Fruit fly (Drosophila melanogaster) whole organism, embryonic: Measurements from ENCODE around the gene CG13896.

ENCODE experiments used
- B-H2 ChIP-seq: fragments of 200-800 bp; sonication (Bioruptor generic); optimal IDR thresholded peaks from 2 replicates; lab custom pipeline; 2018; ENCODE audit warnings: missing biosample characterization, mild to moderate bottlenecking, missing genetic modification characterization
- Blimp-1 ChIP-seq: fragments of 200-800 bp; sonication (Bioruptor generic); optimal IDR thresholded peaks from 3 replicates; lab custom pipeline; 2018; ENCODE audit warnings: missing biosample characterization, missing genetic modification characterization, mild to moderate bottlenecking, moderate library complexity, missing genetic modification reagents
- CG10462 ChIP-seq: fragments of 200-800 bp; sonication (Bioruptor generic); optimal IDR thresholded peaks from 2 replicates; lab custom pipeline; 2016; ENCODE audit warnings: missing biosample characterization, missing genetic modification characterization
- CG11085 ChIP-seq: fragments of 200-800 bp; sonication (Bioruptor generic); IDR thresholded peaks from 2 replicates; pipeline ENCODE4 v1.3.6; 2022; ENCODE audit warnings: missing biosample characterization, missing genetic modification characterization
- CG12769 ChIP-seq: fragments of 200-800 bp; sonication (Bioruptor generic); optimal IDR thresholded peaks from 2 replicates; lab custom pipeline; 2019; ENCODE audit warnings: missing biosample characterization, mild to moderate bottlenecking, missing genetic modification characterization, moderate library complexity
- CG14441 ChIP-seq: fragments of 200-800 bp; sonication (Bioruptor generic); IDR thresholded peaks from 2 replicates; pipeline ENCODE4 v1.3.6; 2022; ENCODE audit warnings: missing biosample characterization, missing genetic modification characterization
- CG15479 ChIP-seq: fragments of 200-800 bp; sonication (Bioruptor generic); optimal IDR thresholded peaks from 3 replicates; lab custom pipeline; 2019; ENCODE audit warnings: missing biosample characterization, mild to moderate bottlenecking, missing genetic modification characterization, moderate library complexity
- CG15514 ChIP-seq: fragments of 200-800 bp; sonication (Bioruptor generic); optimal IDR thresholded peaks from 3 replicates; lab custom pipeline; 2017; ENCODE audit warnings: missing biosample characterization, missing genetic modification characterization, mild to moderate bottlenecking, moderate library complexity, missing genetic modification reagents
- CG17568 ChIP-seq: fragments of 200-800 bp; sonication (Bioruptor generic); optimal IDR thresholded peaks from 2 replicates; lab custom pipeline; 2018; ENCODE audit warnings: missing biosample characterization, mild to moderate bottlenecking, missing genetic modification characterization, moderate library complexity
- CG17802 ChIP-seq: fragments of 200-800 bp; sonication (Bioruptor generic); optimal IDR thresholded peaks from 2 replicates; lab custom pipeline; 2018; ENCODE audit warnings: missing biosample characterization, mild to moderate bottlenecking, missing genetic modification characterization, moderate library complexity
- CG2116 ChIP-seq: fragments of 200-800 bp; sonication (Bioruptor generic); optimal IDR thresholded peaks from 3 replicates; lab custom pipeline; 2018; ENCODE audit warnings: missing biosample characterization, mild to moderate bottlenecking, missing genetic modification characterization
- CG30431 ChIP-seq: fragments of 200-800 bp; sonication (Bioruptor generic); optimal IDR thresholded peaks from 2 replicates; lab custom pipeline; 2017; ENCODE audit warnings: missing biosample characterization, missing genetic modification characterization
- CG4328 ChIP-seq: fragments of 200-800 bp; sonication (Bioruptor generic); optimal IDR thresholded peaks from 3 replicates; lab custom pipeline; 2017; ENCODE audit warnings: missing biosample characterization, missing genetic modification reagents, missing genetic modification characterization
- CG4707 ChIP-seq: fragments of 200-800 bp; sonication (Bioruptor generic); optimal IDR thresholded peaks from 2 replicates; lab custom pipeline; 2018; ENCODE audit warnings: missing biosample characterization, mild to moderate bottlenecking, missing genetic modification characterization, moderate library complexity
- CG6683 ChIP-seq: fragments of 200-800 bp; sonication (Bioruptor generic); optimal IDR thresholded peaks from 2 replicates; lab custom pipeline; 2017; ENCODE audit warnings: missing biosample characterization, mild to moderate bottlenecking, missing genetic modification characterization, missing genetic modification reagents
- CG7271 ChIP-seq: fragments of 200-800 bp; sonication (Bioruptor generic); optimal IDR thresholded peaks from 2 replicates; lab custom pipeline; 2018; ENCODE audit warnings: missing biosample characterization, mild to moderate bottlenecking, missing genetic modification characterization, moderate library complexity
- CG7963 ChIP-seq: fragments of 200-800 bp; sonication (Bioruptor generic); IDR thresholded peaks from 3 replicates; pipeline ENCODE4 v1.3.6; 2022; ENCODE audit warnings: missing biosample characterization, missing genetic modification characterization; ENCODE audit not compliant: partially characterized antibody
- CG8388 ChIP-seq: fragments of 200-800 bp; sonication (Bioruptor generic); optimal IDR thresholded peaks from 2 replicates; lab custom pipeline; 2019; ENCODE audit warnings: missing biosample characterization, mild to moderate bottlenecking, missing genetic modification characterization, moderate library complexity
- Camta ChIP-seq: fragments of 200-800 bp; sonication (Bioruptor generic); optimal IDR thresholded peaks from 2 replicates; lab custom pipeline; 2016; ENCODE audit warnings: missing biosample characterization, missing genetic modification characterization
- Dbx ChIP-seq: fragments of 200-800 bp; sonication (Bioruptor generic); IDR thresholded peaks from 3 replicates; pipeline ENCODE4 v1.3.6; 2022; ENCODE audit warnings: missing biosample characterization, missing genetic modification characterization
- E2f1 ChIP-seq: fragments of 200-800 bp; sonication (Bioruptor generic); IDR thresholded peaks from 2 replicates; pipeline ENCODE4 v1.3.6; 2022; ENCODE audit warnings: missing biosample characterization, missing genetic modification characterization
- Ets65A ChIP-seq: fragments of 200-800 bp; sonication (Bioruptor generic); peaks from one replicate; lab custom pipeline; 2016; ENCODE audit warnings: missing biosample characterization, missing genetic modification characterization
- Fer1 ChIP-seq: fragments of 200-800 bp; sonication (Bioruptor generic); optimal IDR thresholded peaks from 2 replicates; lab custom pipeline; 2017; ENCODE audit warnings: missing biosample characterization, mild to moderate bottlenecking, missing genetic modification characterization
- GATAe ChIP-seq: fragments of 200-800 bp; sonication (Bioruptor generic); conservative IDR thresholded peaks from 2 replicates; pipeline ENCODE4 v1.3.6; 2022; ENCODE audit warnings: missing biosample characterization, missing genetic modification characterization
- HLHmδ ChIP-seq: fragments of 200-800 bp; sonication (Bioruptor generic); optimal IDR thresholded peaks from 2 replicates; lab custom pipeline; 2018; ENCODE audit warnings: missing biosample characterization, mild to moderate bottlenecking, missing genetic modification characterization, moderate library complexity
- Med ChIP-seq: fragments of 200-800 bp; sonication (Bioruptor generic); peaks from one replicate; lab custom pipeline; 2016; ENCODE audit warnings: missing biosample characterization, missing genetic modification characterization, mild to moderate bottlenecking, inconsistent platforms, moderate library complexity
- Myb ChIP-seq: fragments of 200-800 bp; sonication (Bioruptor generic); optimal IDR thresholded peaks from 2 replicates; lab custom pipeline; 2016; ENCODE audit warnings: missing biosample characterization, missing genetic modification characterization
- NFAT ChIP-seq: fragments of 200-800 bp; sonication (Bioruptor generic); IDR thresholded peaks from 2 replicates; pipeline ENCODE4 v1.3.6; 2022; ENCODE audit warnings: missing biosample characterization, missing genetic modification characterization
- Optix ChIP-seq: fragments of 200-800 bp; sonication (Bioruptor generic); IDR thresholded peaks from 3 replicates; pipeline ENCODE4 v1.3.6; 2022; ENCODE audit warnings: missing biosample characterization, missing genetic modification characterization
- ap ChIP-seq: fragments of 200-800 bp; sonication (Bioruptor generic); IDR thresholded peaks from 2 replicates; pipeline ENCODE4 v1.3.6; 2022; ENCODE audit warnings: missing biosample characterization, missing genetic modification characterization
- corto ChIP-seq: fragments of 200-800 bp; sonication (Bioruptor generic); optimal IDR thresholded peaks from 2 replicates; lab custom pipeline; 2016; ENCODE audit warnings: missing biosample characterization, mild to moderate bottlenecking, missing genetic modification characterization, moderate library complexity
- crol ChIP-seq: fragments of 200-800 bp; sonication (Bioruptor generic); IDR thresholded peaks from 2 replicates; pipeline ENCODE4 v1.3.6; 2022; ENCODE audit warnings: missing biosample characterization, missing genetic modification characterization
- cwo ChIP-seq: fragments of 200-800 bp; sonication (Bioruptor generic); optimal IDR thresholded peaks from 3 replicates; lab custom pipeline; 2017; ENCODE audit warnings: missing biosample characterization, missing genetic modification characterization, mild to moderate bottlenecking, moderate library complexity, missing genetic modification reagents
- da ChIP-seq: fragments of 200-800 bp; sonication (Bioruptor generic); optimal IDR thresholded peaks from 2 replicates; lab custom pipeline; 2016; ENCODE audit warnings: missing biosample characterization, missing genetic modification characterization
- ftz-f1 ChIP-seq: fragments of 200-800 bp; sonication (Bioruptor generic); optimal IDR thresholded peaks from 2 replicates; lab custom pipeline; 2016; ENCODE audit warnings: missing biosample characterization, missing genetic modification characterization
- grau ChIP-seq: fragments of 200-800 bp; optimal IDR thresholded peaks from 3 replicates; lab custom pipeline; 2019; ENCODE audit warnings: missing biosample characterization, mild to moderate bottlenecking, missing genetic modification characterization, moderate library complexity
- gt ChIP-seq: fragments of 200-800 bp; sonication (Bioruptor generic); IDR thresholded peaks from 2 replicates; pipeline ENCODE4 v1.3.6; 2022; ENCODE audit warnings: missing biosample characterization, missing genetic modification characterization
- ind ChIP-seq: fragments of 200-800 bp; sonication (Bioruptor generic); optimal IDR thresholded peaks from 3 replicates; lab custom pipeline; 2016; ENCODE audit warnings: missing biosample characterization, missing genetic modification characterization
- inv ChIP-seq: fragments of 200-800 bp; sonication (Bioruptor generic); IDR thresholded peaks from 2 replicates; pipeline ENCODE4 v1.3.6; 2022; ENCODE audit warnings: missing biosample characterization, missing genetic modification characterization; ENCODE audit not compliant: partially characterized antibody
- lbe ChIP-seq: fragments of 200-800 bp; sonication (Bioruptor generic); optimal IDR thresholded peaks from 2 replicates; lab custom pipeline; 2016; ENCODE audit warnings: missing biosample characterization, mild to moderate bottlenecking, missing genetic modification characterization
- nerfin-1 ChIP-seq: fragments of 200-800 bp; sonication (Bioruptor generic); optimal IDR thresholded peaks from 3 replicates; lab custom pipeline; 2019; ENCODE audit warnings: missing biosample characterization, mild to moderate bottlenecking, missing genetic modification characterization, moderate library complexity
- p53 ChIP-seq: fragments of 200-800 bp; sonication (Bioruptor generic); optimal IDR thresholded peaks from 2 replicates; lab custom pipeline; 2016; ENCODE audit warnings: missing biosample characterization, missing genetic modification characterization
- pho ChIP-seq: fragments of 200-800 bp; sonication (Bioruptor generic); optimal IDR thresholded peaks from 2 replicates; lab custom pipeline; 2016; ENCODE audit warnings: missing biosample characterization, missing genetic modification characterization
- pita ChIP-seq: fragments of 200-800 bp; sonication (Bioruptor generic); optimal IDR thresholded peaks from 2 replicates; lab custom pipeline; 2017; ENCODE audit warnings: missing biosample characterization, mild to moderate bottlenecking, missing genetic modification characterization
- seq ChIP-seq: fragments of 200-800 bp; sonication (Bioruptor generic); IDR thresholded peaks from 2 replicates; pipeline ENCODE4 v1.3.6; 2022; ENCODE audit warnings: missing biosample characterization, missing genetic modification characterization
- slp2 ChIP-seq: fragments of 200-800 bp; sonication (Bioruptor generic); optimal IDR thresholded peaks from 2 replicates; lab custom pipeline; 2016; ENCODE audit warnings: missing biosample characterization, missing genetic modification characterization
- tll ChIP-seq, 2 experiments: fragments of 200-800 bp in 1 of 2; fragments of >200 bp in 1 of 2; sonication (Bioruptor generic) in 1 of 2; optimal IDR thresholded peaks; 2 replicates each; lab custom pipeline; 2017 to 2019; ENCODE audit warnings: missing biosample characterization in 2 of 2, missing genetic modification characterization in 2 of 2, mild to moderate bottlenecking in 1 of 2, moderate library complexity in 1 of 2
- tna ChIP-seq: fragments of 200-800 bp; sonication (Bioruptor generic); IDR thresholded peaks from 2 replicates; pipeline ENCODE4 v1.3.6; 2022; ENCODE audit warnings: missing biosample characterization, missing genetic modification characterization; ENCODE audit not compliant: partially characterized antibody
- tup ChIP-seq: fragments of 200-800 bp; sonication (Bioruptor generic); optimal IDR thresholded peaks from 2 replicates; lab custom pipeline; 2016; ENCODE audit warnings: missing biosample characterization, mild to moderate bottlenecking, missing genetic modification characterization, moderate library complexity
- unpg ChIP-seq: fragments of 200-800 bp; sonication (Bioruptor generic); optimal IDR thresholded peaks from 3 replicates; lab custom pipeline; 2018; ENCODE audit warnings: missing biosample characterization, mild to moderate bottlenecking, missing genetic modification characterization, moderate library complexity

CG13896 gene

DNA sequence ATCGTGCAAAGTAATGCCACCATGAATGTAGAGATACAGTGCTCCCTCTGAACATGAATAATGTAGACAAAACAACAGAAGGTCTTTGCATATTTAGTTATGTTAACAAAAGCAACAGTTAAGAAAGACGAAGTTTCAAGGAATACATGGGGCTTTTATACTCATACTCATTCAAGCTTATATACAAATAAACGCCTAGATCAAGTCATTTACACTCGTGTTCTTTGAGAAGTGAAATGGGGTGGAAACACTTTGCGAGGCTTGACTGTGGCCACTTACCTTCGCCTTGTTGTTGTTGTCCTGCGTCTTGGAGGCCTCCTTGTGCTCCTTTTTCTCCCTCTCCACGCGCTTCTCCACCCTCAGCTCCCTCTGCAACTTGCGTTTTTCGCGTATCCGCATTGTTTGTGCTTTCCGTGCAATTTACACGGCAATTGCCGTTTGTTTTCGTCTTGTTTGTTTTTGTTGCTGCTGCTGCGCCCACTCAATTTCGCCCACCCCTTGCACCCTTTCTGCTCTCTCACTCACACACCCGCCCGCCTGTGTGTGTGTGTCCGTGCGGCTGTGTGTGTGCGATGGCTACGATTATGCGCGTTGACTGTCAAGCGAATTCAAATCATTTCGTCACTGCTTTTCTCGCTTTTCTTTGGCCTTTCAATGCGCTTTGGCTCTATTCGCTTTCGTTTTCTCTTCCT is 26.8 kb downstream of the CG13896 start (continued):
- no peak for TF ChIP-seq p53 (GFP tag; lab: Kevin White, UChicago)
- no peak for TF ChIP-seq CG4707 (GFP tag; lab: Kevin White, UChicago)
- no peak for TF ChIP-seq ftz-f1 (GFP tag; lab: Kevin White, UChicago)
- no peak for TF ChIP-seq CG15514 (GFP tag; lab: Kevin White, UChicago)
- peak; percentile 77 for TF ChIP-seq crol (GFP tag; lab: Robert Waterston, UW)
- no peak for TF ChIP-seq slp2 (GFP tag; lab: Kevin White, UChicago)
- no peak for TF ChIP-seq CG6683 (GFP tag; lab: Kevin White, UChicago)
- TF ChIP-seq grau (tag; lab: Kevin White, UChicago): peak; percentile 86
- TF ChIP-seq NFAT: no peak
- no peak for TF ChIP-seq CG7271 (tag; lab: Kevin White, UChicago)
- no peak for TF ChIP-seq unpg
- no peak for TF ChIP-seq ap (GFP tag; lab: Robert Waterston, UW)
- no peak for TF ChIP-seq CG4328 (GFP tag; lab: Kevin White, UChicago)
- peak; percentile 5 for TF ChIP-seq Myb (GFP tag; lab: Kevin White, UChicago)
- TF ChIP-seq CG2116 (GFP tag; lab: Kevin White, UChicago): no peak
- no peak for TF ChIP-seq pita (GFP tag; lab: Kevin White, UChicago)
- no peak for TF ChIP-seq CG11085
- no peak for TF ChIP-seq ind (GFP tag; lab: Kevin White, UChicago)
- no peak for TF ChIP-seq Blimp-1 (GFP tag; lab: Kevin White, UChicago)
- TF ChIP-seq lbe (GFP tag; lab: Kevin White, UChicago): no peak
- peak; percentile 71 for TF ChIP-seq Ets65A (GFP tag; lab: Kevin White, UChicago)
- no peak for TF ChIP-seq CG12769 (tag; lab: Kevin White, UChicago)
- no peak for TF ChIP-seq tup (GFP tag; lab: Kevin White, UChicago)
- no peak for TF ChIP-seq CG14441
- no peak for TF ChIP-seq Dbx (GFP tag; lab: Robert Waterston, UW)
- TF ChIP-seq nerfin-1 (tag; lab: Kevin White, UChicago): no peak
- TF ChIP-seq corto: no peak
- TF ChIP-seq B-H2 (GFP tag; lab: Kevin White, UChicago): no peak
- TF ChIP-seq Optix (GFP tag; lab: Robert Waterston, UW): no peak
- TF ChIP-seq CG8388 (GFP tag; lab: Kevin White, UChicago): no peak
- TF ChIP-seq Camta (GFP tag; lab: Kevin White, UChicago): no peak
- no peak for TF ChIP-seq da
- no peak for TF ChIP-seq tna (GFP tag; lab: Robert Waterston, UW)
- no peak for TF ChIP-seq CG7963 (GFP tag; lab: Robert Waterston, UW)
- peak in 1 of 2 experiments; percentile 33 for TF ChIP-seq tll (GFP tag; optimal IDR thresholded peaks at IDR 0.05; lab: Kevin White, UChicago)
- 0 out of 2 replicates have a peak, but pooled peaks have one; percentile 9 for TF ChIP-seq GATAe (GFP tag; lab: Robert Waterston, UW)
- no peak for TF ChIP-seq Fer1 (GFP tag; lab: Kevin White, UChicago)
- TF ChIP-seq seq (GFP tag; lab: Robert Waterston, UW): no peak
- TF ChIP-seq pho: no peak
- TF ChIP-seq CG30431 (GFP tag; lab: Kevin White, UChicago): no peak
- no peak for TF ChIP-seq HLHmδ (GFP tag; lab: Kevin White, UChicago)
- no peak for TF ChIP-seq cwo (GFP tag; lab: Kevin White, UChicago)
- TF ChIP-seq Med (GFP tag; lab: Kevin White, UChicago): peak; percentile 7
- TF ChIP-seq E2f1: no peak
- TF ChIP-seq CG17568: no peak
- no peak for TF ChIP-seq gt
- TF ChIP-seq CG17802 (tag; lab: Kevin White, UChicago): no peak
- no peak for TF ChIP-seq CG10462 (GFP tag; lab: Kevin White, UChicago)
- no peak for TF ChIP-seq inv (GFP tag; lab: Robert Waterston, UW)
- TF ChIP-seq CG15479 (GFP tag; lab: Kevin White, UChicago): no peak
